Worm (Caenorhabditis elegans): Measurements from ENCODE around the gene pqn-84.

Gene pqn-84

DNA sequence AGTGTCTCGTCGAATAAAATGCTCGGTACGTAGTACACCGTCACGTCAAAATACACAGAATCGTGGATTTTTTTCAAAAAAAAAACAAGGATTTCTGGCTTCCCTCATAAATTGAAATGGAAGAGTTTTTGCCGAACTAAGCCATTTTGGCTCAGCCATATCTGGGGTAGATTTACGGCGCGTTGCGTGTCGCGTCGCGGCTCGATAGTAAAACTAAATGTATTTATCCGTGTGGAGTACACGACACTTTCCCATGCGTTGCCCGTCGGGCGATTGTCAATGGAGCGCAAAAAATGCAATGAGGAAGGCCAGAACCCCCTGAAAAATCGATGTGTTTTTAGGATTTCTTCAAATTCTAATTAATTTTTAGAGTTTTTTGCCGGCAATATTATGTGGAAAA lies 50.2 kb downstream of the pqn-84 start:
- no peak for TF ChIP-seq ama-1 (optimal IDR thresholded peaks at IDR 0.05)
- no peak for TF ChIP-seq fax-1 (tag; optimal IDR thresholded peaks at IDR 0.05)
- no peak for TF ChIP-seq sox-4 (tag; optimal IDR thresholded peaks at IDR 0.05)
- no peak for TF ChIP-seq ceh-30 (tag; optimal IDR thresholded peaks at IDR 0.05)
- no peak for TF ChIP-seq ceh-2 (tag; optimal IDR thresholded peaks at IDR 0.05)
- TF ChIP-seq che-1 (tag; optimal IDR thresholded peaks at IDR 0.05), result no peak
- TF ChIP-seq pax-1 (tag; optimal IDR thresholded peaks at IDR 0.05), result no peak
- TF ChIP-seq ttx-3 (tag; optimal IDR thresholded peaks at IDR 0.05), result no peak
- TF ChIP-seq ceh-14 (tag; optimal IDR thresholded peaks at IDR 0.05), result no peak
- no peak for TF ChIP-seq F13H6.1 (tag; optimal IDR thresholded peaks at IDR 0.05)
- no peak for TF ChIP-seq C38D4.7 (GFP tag; optimal IDR thresholded peaks at IDR 0.05)
- no peak for TF ChIP-seq ceh-18 (tag; optimal IDR thresholded peaks at IDR 0.05)
- no peak for TF ChIP-seq madf-2 (tag; optimal IDR thresholded peaks at IDR 0.05)
- no peak for TF ChIP-seq fkh-10 (GFP tag; optimal IDR thresholded peaks at IDR 0.05)
- no peak for TF ChIP-seq pat-9 (tag; optimal IDR thresholded peaks at IDR 0.05)
- TF ChIP-seq ztf-16 (tag; optimal IDR thresholded peaks at IDR 0.05), result no peak

- no peak for TF ChIP-seq ref-2 (tag; optimal IDR thresholded peaks at IDR 0.05)
- no peak for TF ChIP-seq hlh-8 (tag; optimal IDR thresholded peaks at IDR 0.05)
These were observed 50.8 kb downstream of the pqn-84 start for ce11 chrIII:11750817-11751216.

Data from whole organism, late embryonic.